Worm (Caenorhabditis elegans) whole organism, L2 larva: ENCODE measurements around the gene K05D4.9.

ENCODE experiments used
- alr-1 ChIP-seq: fragments of 150-350 bp; optimal IDR thresholded peaks from 2 replicates; lab custom pipeline; 2014; ENCODE audit warnings: missing biosample characterization, missing genetic modification characterization
- aly-2 ChIP-seq: fragments of 150-350 bp; optimal IDR thresholded peaks from 2 replicates; lab custom pipeline; 2014; ENCODE audit warnings: missing biosample characterization, missing genetic modification characterization
- lin-39 ChIP-seq: fragments of 150-350 bp; optimal IDR thresholded peaks from 2 replicates; lab custom pipeline; 2014; ENCODE audit warnings: missing biosample characterization, missing genetic modification reagents, missing genetic modification characterization
- mdl-1 ChIP-seq, 2 experiments: fragments of 150-350 bp in 1 of 2; sonication (generic microtip) in 1 of 2; optimal IDR thresholded peaks; 2 replicates each; lab custom pipeline; 2017; ENCODE audit warnings: missing biosample characterization in 2 of 2, missing genetic modification characterization in 2 of 2
- nhr-77 ChIP-seq: fragments of 150-350 bp; optimal IDR thresholded peaks from 2 replicates; lab custom pipeline; 2014; ENCODE audit warnings: missing biosample characterization, missing genetic modification characterization
- unc-39 ChIP-seq: fragments of 150-350 bp; optimal IDR thresholded peaks from 2 replicates; lab custom pipeline; 2014; ENCODE audit warnings: missing biosample characterization, missing genetic modification characterization
- ztf-11 ChIP-seq: sonication (generic microtip); optimal IDR thresholded peaks from 2 replicates; lab custom pipeline; 2017; ENCODE audit warnings: missing biosample characterization, missing genetic modification characterization

ce11 chrV:16180350-16180749 is 8.7 kb upstream of the K05D4.9 start, which contains the start of gene str-106:
- TF ChIP-seq unc-39 (tag; lab: Kevin White, UChicago) (no peak), mdl-1 (tag; optimal IDR thresholded peaks at IDR 0.05; lab: Kevin White, UChicago) (no peak), nhr-77 (no peak), lin-39 (no peak), ztf-11 (tag; lab: Kevin White, UChicago) (no peak), alr-1 (tag; lab: Kevin White, UChicago) (no peak), aly-2 (tag; lab: Kevin White, UChicago) (no peak)
